Worm (Caenorhabditis elegans): ENCODE measurements around the gene F36D3.14.

Gene F36D3.14

DNA sequence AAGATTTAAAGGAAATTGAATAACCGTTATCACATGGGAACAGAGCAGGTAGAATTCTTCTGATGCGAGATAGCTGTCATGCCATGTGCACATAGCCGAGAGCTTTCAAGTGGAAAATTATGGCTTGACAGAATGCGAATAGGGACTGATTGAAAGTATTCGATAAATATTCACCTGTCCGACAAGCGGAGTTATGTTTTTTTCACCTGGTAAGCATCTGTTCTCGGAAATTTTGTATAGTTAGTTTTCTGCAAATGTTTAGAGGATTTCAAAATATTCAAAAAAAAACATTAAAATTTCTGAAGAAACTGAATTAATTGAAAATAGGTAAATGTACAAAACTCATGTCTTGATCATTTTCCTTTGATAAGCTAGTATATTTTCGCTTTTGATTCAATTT lies 5.6 kb downstream of the F36D3.14 start, which contains the start of gene srh-136:
TSS of gene srh-136 (minus strand) at position 93 of the 400 bp plus-strand sequence.
- TF ChIP-seq unc-62 (GFP tag; optimal IDR thresholded peaks at IDR 0.05), result no peak

DNA sequence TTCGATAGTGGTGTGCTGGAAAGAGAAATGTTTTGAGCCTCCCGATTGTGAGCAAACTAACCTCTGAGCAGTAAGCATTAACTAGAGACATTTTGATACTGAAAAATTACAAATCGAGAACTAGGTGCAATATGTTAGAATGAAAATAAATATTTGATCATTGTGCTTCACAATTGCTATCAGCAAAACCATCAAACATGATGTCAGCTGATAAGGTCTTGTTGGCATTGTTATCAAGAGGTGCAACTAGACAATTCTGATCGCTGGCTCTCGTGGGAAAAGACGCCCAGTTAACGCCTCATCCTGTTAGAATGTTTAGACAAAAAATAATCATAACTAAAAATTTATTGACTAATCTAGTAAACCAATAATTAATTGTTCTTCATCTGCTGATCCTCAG lies 8.7 kb downstream of the F36D3.14 start, which contains the start of gene comt-2:
TSS of gene comt-2 (minus strand) at position 131 of the 400 bp plus-strand sequence.
- no peak for TF ChIP-seq unc-62 (GFP tag; optimal IDR thresholded peaks at IDR 0.05)

DNA sequence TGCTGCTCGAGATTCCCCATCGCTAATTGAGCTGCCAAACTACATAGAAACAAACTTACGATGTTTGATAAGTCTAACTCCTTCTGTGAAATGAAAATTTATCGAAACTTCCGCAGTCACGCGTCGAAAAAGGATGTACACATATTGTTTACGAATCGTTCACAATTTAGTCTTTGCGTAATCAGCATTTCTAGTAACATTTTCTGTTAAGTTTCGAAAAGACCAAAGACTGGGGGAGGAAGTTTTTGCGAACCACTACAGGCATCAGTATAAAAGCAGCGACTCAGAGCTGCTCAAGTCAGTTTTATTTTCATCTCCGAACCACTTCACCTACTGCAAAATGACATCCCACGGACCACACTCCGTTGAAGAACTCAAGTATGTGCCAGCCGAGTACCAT lies 14.9 kb downstream of the F36D3.14 start, which contains the start of gene sqst-4:
TSS of gene sqst-4 (plus strand) at position 301 of the 400 bp plus-strand sequence.
- TF ChIP-seq unc-62 (GFP tag; optimal IDR thresholded peaks at IDR 0.05), result no peak

DNA sequence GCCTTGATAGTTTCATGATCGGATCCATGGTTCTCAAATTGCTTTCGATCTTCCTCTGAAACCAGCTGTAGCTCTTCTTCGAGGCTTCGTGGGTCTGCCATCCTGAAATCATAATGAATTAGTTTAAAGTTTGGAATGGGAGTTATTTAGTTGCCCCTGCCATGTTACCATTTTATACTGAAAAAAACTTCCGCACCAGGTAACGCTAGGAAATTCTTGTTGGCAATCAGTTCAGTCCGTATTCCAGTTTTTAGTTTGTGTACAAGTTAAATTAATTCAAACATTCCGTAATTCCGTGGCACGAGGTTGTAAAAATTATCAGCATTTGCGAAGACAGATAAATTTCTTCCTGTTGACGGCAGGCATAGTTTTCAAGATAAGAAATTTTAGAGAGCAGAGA lies 15.6 kb downstream of the F36D3.14 start, which contains the start of gene Y32B12A.5:
TSS of gene Y32B12A.5 (minus strand) at position 101 of the 400 bp plus-strand sequence.
- TF ChIP-seq unc-62 (GFP tag; optimal IDR thresholded peaks at IDR 0.05), result no peak

DNA sequence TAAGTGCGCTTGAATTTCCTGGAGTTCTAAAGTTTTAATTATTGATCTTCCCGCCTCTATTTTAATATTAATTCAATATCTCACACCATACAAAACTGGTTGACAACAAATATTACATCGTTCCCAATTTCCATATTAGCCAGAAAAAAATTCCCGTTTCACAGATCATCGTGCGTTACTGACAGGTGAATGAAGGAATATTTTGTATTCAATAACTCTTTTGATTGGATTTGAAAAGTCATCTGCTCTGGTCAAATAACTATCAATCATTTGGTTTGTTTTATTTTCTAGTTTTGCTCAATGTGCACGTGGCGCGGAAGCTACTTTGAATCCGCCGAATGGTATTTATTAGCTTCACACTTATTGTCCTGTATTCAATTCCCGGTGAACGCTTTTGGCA lies 19.4 kb downstream of the F36D3.14 start, which contains the start of gene srh-139:
TSS of gene srh-139 (plus strand) at position 301 of the 400 bp plus-strand sequence.
- no peak for TF ChIP-seq unc-62 (GFP tag; optimal IDR thresholded peaks at IDR 0.05)

DNA sequence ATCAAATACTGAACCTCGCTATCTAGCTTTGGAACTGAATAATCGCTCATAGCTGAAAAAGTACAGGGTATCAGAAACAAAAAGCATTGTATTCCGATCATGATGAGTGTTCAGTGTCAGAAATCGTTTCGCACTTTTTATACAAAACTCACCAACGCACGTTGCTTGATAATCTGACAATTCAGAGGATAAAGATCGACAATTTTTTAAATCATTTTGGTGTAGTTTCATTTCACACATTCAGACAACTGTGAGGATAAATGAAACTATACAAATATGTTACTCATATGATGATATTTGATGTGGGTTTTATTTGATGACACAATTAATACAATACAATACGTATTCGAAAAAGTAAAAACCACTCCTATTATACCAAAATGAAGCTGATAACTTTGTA lies 20.0 kb downstream of the F36D3.14 start, which contains the start of gene F57E7.2:
TSS of gene F57E7.2 (minus strand) at position 101 of the 400 bp plus-strand sequence.
- TF ChIP-seq unc-62 (GFP tag; optimal IDR thresholded peaks at IDR 0.05), result no peak

DNA sequence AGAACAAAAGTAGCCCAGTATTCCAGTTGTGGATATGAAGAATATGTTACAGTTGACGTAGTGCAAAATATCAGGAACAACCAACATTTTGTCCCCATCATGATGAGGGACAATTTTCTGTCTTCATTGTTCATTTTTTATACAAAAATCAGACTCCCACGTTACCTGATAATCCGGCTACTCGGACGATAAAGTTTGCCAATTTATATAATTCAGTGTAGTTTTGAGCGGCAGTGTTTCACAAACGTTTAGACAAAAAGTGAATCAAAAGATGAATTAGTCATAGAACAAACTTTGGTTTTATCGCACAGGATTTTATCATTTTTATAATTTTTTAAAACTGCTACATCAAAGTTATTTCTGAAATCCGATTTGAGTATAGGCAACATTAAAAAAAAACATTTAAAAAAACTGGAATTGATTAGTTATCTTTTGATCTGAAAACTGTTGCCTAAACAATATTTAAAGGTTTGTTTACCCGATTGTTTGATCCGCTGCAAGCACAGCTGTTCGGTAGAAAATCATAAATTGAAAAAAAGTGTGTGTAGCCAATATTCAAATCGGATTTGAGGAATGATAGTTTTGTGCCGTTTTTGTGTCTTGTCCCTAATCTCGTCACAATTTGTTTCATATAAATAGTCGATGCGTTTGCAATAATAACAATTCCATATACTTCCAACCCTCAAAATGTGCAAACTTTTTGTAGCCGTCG lies 22.0 kb downstream of the F36D3.14 start, which contains the start of the genes F57E7.4 and spig-6:
TSS of gene F57E7.4 (minus strand) at position 101 of the 712 bp plus-strand sequence.
TSS of gene spig-6 (plus strand) at position 662 of the 712 bp plus-strand sequence.
- TF ChIP-seq unc-62 (GFP tag; optimal IDR thresholded peaks at IDR 0.05), result no peak

DNA sequence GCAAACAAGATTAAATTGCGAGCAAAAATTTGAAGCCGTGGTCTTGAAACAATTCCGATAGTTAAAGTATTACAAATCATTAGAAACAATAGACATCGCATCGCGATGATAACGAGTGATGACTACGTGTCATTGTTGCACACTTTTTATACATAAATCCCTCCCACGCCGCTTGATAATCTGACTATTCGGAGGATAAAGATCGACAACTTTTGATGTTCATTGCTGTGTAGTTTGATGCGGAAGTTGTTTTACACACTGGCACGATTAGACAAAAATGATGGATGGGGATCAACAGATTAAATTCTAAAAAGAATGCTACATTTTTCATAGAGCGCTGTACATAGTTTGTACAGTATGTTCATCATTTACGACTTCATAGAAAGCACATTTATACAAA lies 23.8 kb downstream of the F36D3.14 start, which contains the start of gene T08G3.11:
TSS of gene T08G3.11 (minus strand) at position 101 of the 400 bp plus-strand sequence.
- no peak for TF ChIP-seq unc-62 (GFP tag; optimal IDR thresholded peaks at IDR 0.05)

DNA sequence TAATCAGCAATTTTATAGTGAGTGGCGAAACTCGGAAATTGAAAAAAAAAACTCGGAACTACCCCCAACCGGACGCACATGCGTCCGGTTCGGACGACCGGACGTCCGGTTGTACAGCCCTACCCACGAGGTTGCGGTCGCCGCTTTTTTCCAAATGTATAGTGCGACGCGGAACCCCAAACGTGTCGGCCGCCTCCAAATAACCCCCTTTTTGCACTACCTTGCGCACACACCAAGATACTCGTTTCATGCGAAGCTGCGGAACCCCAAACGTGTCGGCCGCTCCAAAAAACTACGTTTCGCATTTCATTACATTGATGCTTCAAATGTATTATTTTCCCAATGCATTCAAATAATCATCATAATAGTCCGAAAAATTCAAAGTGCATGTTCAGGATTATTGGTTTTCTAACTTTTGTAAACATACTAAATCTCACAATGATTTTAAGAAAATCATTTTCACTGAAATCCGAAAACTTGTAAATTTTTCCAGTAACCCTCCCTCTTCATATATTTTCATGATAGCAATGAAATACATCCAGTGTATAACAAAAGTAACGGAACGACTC lies 31.0 kb downstream of the F36D3.14 start, which contains the start of gene srw-35:
TSS of gene srw-35 (plus strand) at position 519 of the 569 bp plus-strand sequence.
- no peak for TF ChIP-seq unc-62 (GFP tag; optimal IDR thresholded peaks at IDR 0.05)

DNA sequence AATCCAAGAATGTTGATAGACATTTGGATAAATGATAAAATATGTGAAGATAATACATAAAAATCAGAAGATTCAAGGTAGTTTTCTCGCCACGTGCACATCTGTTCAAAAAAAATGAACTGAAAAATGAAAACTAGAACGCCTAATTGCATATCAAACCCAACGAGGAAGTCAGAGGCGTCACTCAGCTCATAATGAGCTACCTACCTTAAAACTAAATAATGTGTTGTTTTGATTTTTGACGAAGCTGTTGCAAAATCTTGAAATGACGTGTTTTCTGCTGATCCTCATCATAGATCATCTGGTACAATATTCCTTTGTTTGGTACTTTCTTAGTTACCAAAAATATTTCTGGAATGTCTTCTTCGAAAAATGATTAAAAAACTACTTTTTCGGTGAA lies 32.1 kb downstream of the F36D3.14 start, which contains the start of gene srh-138:
TSS of gene srh-138 (minus strand) at position 101 of the 400 bp plus-strand sequence.
- no peak for TF ChIP-seq unc-62 (GFP tag; optimal IDR thresholded peaks at IDR 0.05)

DNA sequence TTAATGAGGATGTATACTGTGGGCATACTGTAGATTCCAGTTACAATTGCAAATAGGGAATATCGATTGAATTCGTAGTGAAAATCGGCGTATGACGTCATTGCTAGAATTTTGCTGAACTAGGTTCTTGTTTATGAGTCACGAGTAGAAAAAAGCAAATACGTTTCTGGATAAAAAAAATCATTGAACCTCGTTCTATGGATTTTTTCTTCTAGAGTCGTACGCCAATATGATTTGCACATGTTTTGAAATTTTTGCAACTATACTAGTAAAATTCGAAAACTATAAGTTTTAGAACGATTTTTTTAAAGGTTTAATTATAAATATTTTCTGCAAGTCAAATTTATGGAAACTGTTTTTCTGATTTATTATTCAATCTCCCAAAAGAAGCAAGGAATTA lies 35.2 kb downstream of the F36D3.14 start, which contains the start of gene sru-44:
TSS of gene sru-44 (minus strand) at position 101 of the 400 bp plus-strand sequence.
- TF ChIP-seq unc-62 (GFP tag; optimal IDR thresholded peaks at IDR 0.05), result no peak

DNA sequence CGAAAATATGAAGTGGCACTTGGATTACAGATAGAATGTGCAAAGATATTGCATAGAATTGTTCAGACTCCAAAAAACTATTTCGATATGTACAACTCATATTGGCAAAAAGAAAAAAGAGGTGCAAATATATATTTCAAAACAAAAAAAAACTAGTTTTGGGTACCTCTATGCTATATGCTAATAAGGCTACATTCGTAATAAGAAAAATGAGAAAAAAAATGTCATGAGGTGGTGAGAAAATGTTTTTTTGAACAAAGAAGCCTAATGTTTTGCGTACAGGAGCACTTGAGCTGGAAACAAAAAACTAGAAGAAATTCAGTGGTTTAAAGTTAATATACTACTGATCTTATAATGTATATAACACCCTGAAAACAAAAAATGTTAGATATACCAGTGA lies 42.2 kb downstream of the F36D3.14 start, which contains the start of gene srh-142:
TSS of gene srh-142 (minus strand) at position 101 of the 400 bp plus-strand sequence.
- TF ChIP-seq unc-62 (GFP tag; optimal IDR thresholded peaks at IDR 0.05), result no peak

DNA sequence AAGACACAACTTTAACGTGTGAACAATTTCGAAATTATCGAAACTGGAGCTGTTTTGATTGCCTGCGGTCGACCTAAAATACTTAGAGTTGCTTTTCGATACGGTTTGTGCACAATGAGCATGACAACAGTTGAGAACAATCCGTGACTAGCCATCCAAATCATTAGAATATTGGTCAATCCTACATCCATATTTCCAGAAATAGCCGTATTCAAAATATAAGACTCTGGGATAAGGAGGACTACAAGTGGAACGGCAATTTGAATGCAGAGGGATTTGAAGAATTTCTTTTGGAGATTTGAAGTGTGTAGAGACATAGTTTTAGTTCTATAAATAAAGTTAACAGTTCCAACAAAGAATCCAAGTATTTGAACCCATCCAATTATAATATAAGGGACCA lies 43.7 kb downstream of the F36D3.14 start:
- no peak for TF ChIP-seq unc-62 (GFP tag; optimal IDR thresholded peaks at IDR 0.05)

DNA sequence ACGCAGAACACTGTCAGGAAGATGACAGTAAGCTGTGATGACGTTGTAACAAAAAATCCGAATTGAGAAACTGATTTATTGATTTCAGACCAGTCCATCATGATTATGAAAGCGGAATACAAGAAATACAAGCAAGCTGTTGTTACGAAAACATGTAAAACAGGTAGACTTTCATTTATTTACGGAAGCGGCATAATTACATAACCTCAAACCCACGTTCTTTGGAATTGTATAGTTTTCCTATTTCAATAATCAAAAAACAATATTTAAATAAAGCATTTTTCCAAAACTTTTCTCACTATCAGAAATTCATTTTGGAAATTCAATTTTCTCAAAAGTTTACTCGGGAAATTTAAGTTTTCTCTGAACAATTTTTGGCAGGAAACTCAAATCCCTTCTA lies 44.4 kb downstream of the F36D3.14 start, which contains the start of gene str-15:
TSS of gene str-15 (minus strand) at position 101 of the 400 bp plus-strand sequence.
- TF ChIP-seq unc-62 (GFP tag; optimal IDR thresholded peaks at IDR 0.05), result no peak

DNA sequence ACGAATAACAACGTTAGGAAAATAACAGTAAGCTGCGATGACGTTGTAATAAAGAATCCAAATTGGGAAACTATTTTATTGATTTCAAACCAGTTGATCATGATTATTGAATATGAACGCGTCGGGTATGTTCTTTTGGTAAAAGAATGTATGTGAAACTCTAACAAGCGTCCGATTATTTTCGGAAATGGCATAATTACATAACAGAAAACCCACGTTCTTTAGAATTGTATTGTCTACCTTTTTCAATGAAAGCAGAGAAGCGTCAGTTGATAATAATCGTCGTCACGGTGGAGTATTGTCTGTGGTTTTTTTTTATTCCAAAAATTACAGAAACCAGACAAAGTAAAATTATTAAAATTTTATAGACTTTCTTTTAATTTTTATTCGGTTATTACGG lies 48.0 kb downstream of the F36D3.14 start, which contains the start of gene str-14:
TSS of gene str-14 (minus strand) at position 101 of the 400 bp plus-strand sequence.
- no peak for TF ChIP-seq unc-62 (GFP tag; optimal IDR thresholded peaks at IDR 0.05)

Data from whole organism, dauer.